Worm (Caenorhabditis elegans): ENCODE measurements around the gene gst-30.

The gst-30 gene

ce11 chrII:4891012-4891775 is 43.7 kb downstream of the gst-30 start, which contains the start of gene gst-9 (continued):
- TF ChIP-seq egl-43 (GFP tag; IDR thresholded peaks at IDR 0.05) (0 out of 2 replicates have a peak, but pooled peaks have one; percentile 59), ztf-7 (tag; optimal IDR thresholded peaks at IDR 0.05) (no peak), daf-12 (tag; optimal IDR thresholded peaks at IDR 0.05) (no peak), lsy-2 (tag; optimal IDR thresholded peaks at IDR 0.05) (peak in 1 of 2 experiments; percentile 61), dmd-6 (GFP tag; IDR thresholded peaks at IDR 0.05) (0 out of 2 replicates have a peak, but pooled peaks have one; percentile 8), ctbp-1 (GFP tag; IDR thresholded peaks at IDR 0.05) (0 out of 2 replicates have a peak, but pooled peaks have one; percentile 19), tra-1 (GFP tag; IDR thresholded peaks at IDR 0.05) (no peak), dmd-8 (GFP tag; IDR thresholded peaks at IDR 0.05) (0 out of 2 replicates have a peak, but pooled peaks have one; percentile 4), F26F4.8 (GFP tag; conservative IDR thresholded peaks at IDR 0.05) (no peak), duxl-1 (tag; optimal IDR thresholded peaks at IDR 0.05; ENCODE audit: poor library complexity) (no peak), nhr-10 (tag; optimal IDR thresholded peaks at IDR 0.05) (no peak), ama-1 (optimal IDR thresholded peaks at IDR 0.05) (peak; percentile 69), mep-1 (tag; optimal IDR thresholded peaks at IDR 0.05) (peak; percentile 56), zfp-3 (GFP tag; conservative IDR thresholded peaks at IDR 0.05) (peak; percentile 92), nhr-42 (GFP tag; IDR thresholded peaks at IDR 0.05) (0 out of 2 replicates have a peak, but pooled peaks have one; percentile 64), nhr-28 (tag; optimal IDR thresholded peaks at IDR 0.05) (peak; percentile 56), rbr-2 (tag; optimal IDR thresholded peaks at IDR 0.05) (no peak), hlh-11 (tag; optimal IDR thresholded peaks at IDR 0.05) (peak; percentile 42), T26A8.4 (GFP tag; IDR thresholded peaks at IDR 0.05) (peak; percentile 48; the same call in 1 of the 2 replicates), php-3 (GFP tag; IDR thresholded peaks at IDR 0.05) (0 out of 2 replicates have a peak, but pooled peaks have one; percentile 45), mdt-29 (GFP tag; IDR thresholded peaks at IDR 0.05) (peak; percentile 39; the same call in 1 of the 2 replicates), spr-3 (GFP tag; optimal IDR thresholded peaks at IDR 0.05) (peak; percentile 25), set-16 (GFP tag; IDR thresholded peaks at IDR 0.05) (no peak), aha-1 (tag) (peak; percentile 65), mes-2 (tag; optimal IDR thresholded peaks at IDR 0.05; ENCODE audit: poor library complexity, severe bottlenecking) (no peak), mxl-2 (GFP tag; conservative IDR thresholded peaks at IDR 0.05) (0 out of 2 replicates have a peak, but pooled peaks have one; percentile 28), gei-8 (GFP tag; optimal IDR thresholded peaks at IDR 0.05) (no peak)

ce11 chrII:4888527-4889487 is 46.0 kb downstream of the gst-30 start, which contains the start of gene pgm-1:
Gene pgm-1 (plus strand): TSS chrII:4889437.
- TF ChIP-seq dmd-8 (GFP tag; IDR thresholded peaks at IDR 0.05) (no peak), egl-43 (GFP tag; IDR thresholded peaks at IDR 0.05) (no peak), nhr-11 (tag; optimal IDR thresholded peaks at IDR 0.05) (peak; percentile 61), lin-29 (GFP tag; IDR thresholded peaks at IDR 0.05) (no peak), mes-2 (tag; optimal IDR thresholded peaks at IDR 0.05; ENCODE audit: poor library complexity, severe bottlenecking) (no peak), mep-1 (tag; optimal IDR thresholded peaks at IDR 0.05) (peak; percentile 9), tra-1 (GFP tag; IDR thresholded peaks at IDR 0.05) (0 out of 2 replicates have a peak, but pooled peaks have one; percentile 29), ceh-82 (tag; optimal IDR thresholded peaks at IDR 0.05) (no peak), vab-7 (GFP tag; IDR thresholded peaks at IDR 0.05) (no peak), zip-11 (GFP tag; IDR thresholded peaks at IDR 0.05) (no peak), hif-1 (tag; optimal IDR thresholded peaks at IDR 0.05) (peak in 1 of 2 experiments; percentile 72), duxl-1 (tag; optimal IDR thresholded peaks at IDR 0.05; ENCODE audit: poor library complexity) (no peak), hlh-11 (tag; optimal IDR thresholded peaks at IDR 0.05) (peak; percentile 72), F10B5.3 (tag; optimal IDR thresholded peaks at IDR 0.05) (no peak), ceh-20 (GFP tag; IDR thresholded peaks at IDR 0.05) (0 out of 2 replicates have a peak, but pooled peaks have one; percentile 14), hmg-1.1 (GFP tag; IDR thresholded peaks at IDR 0.05) (peak; percentile 57; the same call in 1 of the 2 replicates), lin-1 (GFP tag; IDR thresholded peaks at IDR 0.05) (no peak), nhr-28 (tag; optimal IDR thresholded peaks at IDR 0.05) (peak; percentile 97), unc-62 (GFP tag; optimal IDR thresholded peaks at IDR 0.05 in 1 of 2) (no peak), unc-62 (tag; optimal IDR thresholded peaks at IDR 0.05) (no peak), daf-16 (GFP tag; optimal IDR thresholded peaks at IDR 0.05) (peak in 1 of 2 experiments; percentile 64), daf-16 (tag; optimal IDR thresholded peaks at IDR 0.05) (peak; percentile 43), nhr-41 (GFP tag; IDR thresholded peaks at IDR 0.05) (no peak), spr-1 (tag; optimal IDR thresholded peaks at IDR 0.05) (no peak), dve-1 (tag; optimal IDR thresholded peaks at IDR 0.05; ENCODE audit: insufficient read depth) (peak; percentile 4), T26A8.4 (GFP tag; IDR thresholded peaks at IDR 0.05) (no peak), lim-7 (GFP tag; IDR thresholded peaks at IDR 0.05) (no peak)

All from whole organism, L4 larva.